Fruit fly (Drosophila melanogaster): ENCODE measurements around the gene Lamtor3.

- TF ChIP-seq pad (GFP tag; optimal IDR thresholded peaks at IDR 0.05) (no peak), CG11617 (GFP tag; optimal IDR thresholded peaks at IDR 0.05) (no peak), bab1 (GFP tag; optimal IDR thresholded peaks at IDR 0.05) (no peak), Clk (GFP tag; optimal IDR thresholded peaks at IDR 0.05) (no peak), CG33017 (tag; optimal IDR thresholded peaks at IDR 0.05) (no peak), kay (GFP tag; ENCODE audit: borderline replicate concordance) (no peak), CG14711 (tag; optimal IDR thresholded peaks at IDR 0.05) (no peak)
These were observed 9.5 kb upstream of the Lamtor3 start, which contains the start of gene Sgt for dm6 chr2L:17471524-17471923.
